Worm (Caenorhabditis elegans) whole organism, L1 larva: ENCODE data around the gene zhit-2.

Source experiments
- C04F5.9 ChIP-seq: sonication (generic microtip); optimal IDR thresholded peaks from 2 replicates; lab custom pipeline; 2016; ENCODE audit warnings: missing genetic modification characterization, missing compliant biosample characterization
- C16A3.4 ChIP-seq: fragments of 150-350 bp; optimal IDR thresholded peaks from 2 replicates; lab custom pipeline; 2014; ENCODE audit warnings: missing biosample characterization, missing genetic modification characterization
- F16B12.6 ChIP-seq: fragments of 150-350 bp; optimal IDR thresholded peaks from 2 replicates; lab custom pipeline; 2014; ENCODE audit warnings: missing biosample characterization, missing genetic modification characterization
- aha-1 ChIP-seq: fragments of 150-350 bp; optimal IDR thresholded peaks from 2 replicates; lab custom pipeline; 2014; ENCODE audit warnings: missing biosample characterization, missing genetic modification characterization
- aly-2 ChIP-seq: fragments of 150-350 bp; optimal IDR thresholded peaks from 2 replicates; lab custom pipeline; 2014; ENCODE audit warnings: missing biosample characterization, missing genetic modification characterization
- blmp-1 ChIP-seq: fragments of 150-350 bp; optimal IDR thresholded peaks from 2 replicates; lab custom pipeline; 2014; ENCODE audit warnings: missing biosample characterization, missing genetic modification characterization
- ceh-63 ChIP-seq: fragments of 200-800 bp; sonication (Bioruptor generic); optimal IDR thresholded peaks from 2 replicates; lab custom pipeline; 2018; ENCODE audit warnings: mild to moderate bottlenecking, missing genetic modification characterization, missing compliant biosample characterization
- ceh-8 ChIP-seq: fragments of 200-800 bp; sonication (Bioruptor generic); optimal IDR thresholded peaks from 2 replicates; lab custom pipeline; 2018; ENCODE audit warnings: mild to moderate bottlenecking, missing genetic modification characterization, moderate library complexity, missing compliant biosample characterization
- ceh-82 ChIP-seq, 3 experiments: fragments of 150-350 bp in 1 of 3; sonication (generic microtip) in 2 of 3; optimal IDR thresholded peaks; 2 replicates each; lab custom pipeline; 2014 to 2017; ENCODE audit warnings: missing biosample characterization in 3 of 3, missing genetic modification characterization in 3 of 3
- ceh-88 ChIP-seq: fragments of 200-800 bp; sonication (Bioruptor generic); IDR thresholded peaks from 2 replicates; pipeline ENCODE4 v1.3.6; 2022; ENCODE audit warnings: missing genetic modification characterization, missing compliant biosample characterization
- ceh-90 ChIP-seq: sonication (generic microtip); optimal IDR thresholded peaks from 2 replicates; lab custom pipeline; 2016; ENCODE audit warnings: missing genetic modification characterization, missing compliant biosample characterization
- ces-1 ChIP-seq: fragments of 150-350 bp; optimal IDR thresholded peaks from 2 replicates; lab custom pipeline; 2014; ENCODE audit warnings: missing biosample characterization, missing genetic modification reagents, missing genetic modification characterization
- dpl-1 ChIP-seq, 3 experiments: fragments of 150-350 bp in 2 of 3; sonication (generic microtip) in 1 of 3; optimal IDR thresholded peaks; 2 replicates each; lab custom pipeline; 2014 to 2017; ENCODE audit warnings: missing biosample characterization in 3 of 3, missing genetic modification characterization in 3 of 3, missing genetic modification reagents in 3 of 3
- efl-1 ChIP-seq, 4 experiments: fragments of 150-350 bp; optimal IDR thresholded peaks in 3 of 4; peaks in 1 of 4; 1 replicate in 1 of 4; 2 replicates in 3 of 4; lab custom pipeline; 2014; ENCODE audit warnings: missing biosample characterization in 2 of 4, missing genetic modification characterization in 2 of 4, missing genetic modification reagents in 2 of 4
- efl-3 ChIP-seq: fragments of 200-800 bp; sonication (Bioruptor generic); optimal IDR thresholded peaks from 2 replicates; lab custom pipeline; 2018; ENCODE audit warnings: mild to moderate bottlenecking, missing genetic modification characterization, missing compliant biosample characterization
- egl-27 ChIP-seq, 2 experiments: fragments of 150-350 bp in 1 of 2; sonication (generic microtip); optimal IDR thresholded peaks; 3 replicates each; lab custom pipeline; 2017 to 2018; ENCODE audit warnings: missing biosample characterization in 2 of 2, missing genetic modification characterization in 2 of 2, missing genetic modification reagents in 2 of 2
- elt-2 ChIP-seq: sonication (generic microtip); optimal IDR thresholded peaks from 2 replicates; lab custom pipeline; 2016; ENCODE audit warnings: missing genetic modification characterization, mild to moderate bottlenecking, inconsistent platforms, missing compliant biosample characterization, missing genetic modification reagents
- elt-3 ChIP-seq, 6 experiments: fragments of 150-350 bp in 1 of 6; sonication (generic microtip); optimal IDR thresholded peaks; 2 replicates each; lab custom pipeline; 2017 to 2018; ENCODE audit warnings: missing biosample characterization in 6 of 6, missing genetic modification characterization in 6 of 6, inconsistent platforms in 1 of 6
- fkh-10 ChIP-seq: sonication (generic microtip); optimal IDR thresholded peaks from 2 replicates; lab custom pipeline; 2017; ENCODE audit warnings: missing biosample characterization, missing genetic modification reagents, missing genetic modification characterization
- fos-1 ChIP-seq: fragments of 150-350 bp; optimal IDR thresholded peaks from 2 replicates; lab custom pipeline; 2014; ENCODE audit warnings: missing biosample characterization, missing genetic modification characterization
- grh-1 ChIP-seq: fragments of 200-800 bp; sonication (Bioruptor generic); IDR thresholded peaks from 2 replicates; pipeline ENCODE4 v1.3.6; 2022; ENCODE audit warnings: missing genetic modification reagents, missing genetic modification characterization, missing compliant biosample characterization
- hlh-17 ChIP-seq: fragments of 200-800 bp; sonication (Bioruptor generic); optimal IDR thresholded peaks from 2 replicates; lab custom pipeline; 2018; ENCODE audit warnings: missing genetic modification characterization, mild to moderate bottlenecking, missing compliant biosample characterization, moderate library complexity, borderline replicate concordance
- hlh-4 ChIP-seq: sonication (generic microtip); optimal IDR thresholded peaks from 2 replicates; lab custom pipeline; 2016; ENCODE audit warnings: mild to moderate bottlenecking, missing genetic modification characterization, missing compliant biosample characterization
- isw-1 ChIP-seq: fragments of 200-800 bp; sonication (Bioruptor generic); IDR thresholded peaks from 2 replicates; pipeline ENCODE4 v1.3.6; 2022; ENCODE audit warnings: missing genetic modification characterization, missing compliant biosample characterization
- jun-1 ChIP-seq: fragments of 150-350 bp; optimal IDR thresholded peaks from 2 replicates; lab custom pipeline; 2014; ENCODE audit warnings: missing biosample characterization, missing genetic modification reagents, missing genetic modification characterization
- lin-13 ChIP-seq: fragments of 150-350 bp; optimal IDR thresholded peaks from 2 replicates; lab custom pipeline; 2014; ENCODE audit warnings: missing biosample characterization, missing genetic modification reagents, missing genetic modification characterization
- lin-14 ChIP-seq: fragments of 200-800 bp; sonication (Bioruptor generic); optimal IDR thresholded peaks from 2 replicates; lab custom pipeline; 2018; ENCODE audit warnings: mild to moderate bottlenecking, missing genetic modification characterization, moderate library complexity, missing compliant biosample characterization
- lir-3 ChIP-seq: sonication (generic microtip); optimal IDR thresholded peaks from 2 replicates; lab custom pipeline; 2016; ENCODE audit warnings: mild to moderate bottlenecking, missing genetic modification characterization, moderate library complexity, missing compliant biosample characterization; ENCODE audit not compliant: poor library complexity
- mab-9 ChIP-seq: fragments of 200-800 bp; sonication (Bioruptor generic); IDR thresholded peaks from 2 replicates; pipeline ENCODE4 v1.3.6; 2022; ENCODE audit warnings: missing genetic modification reagents, missing genetic modification characterization, missing compliant biosample characterization
- mdl-1 ChIP-seq, 2 experiments: fragments of 150-350 bp; optimal IDR thresholded peaks; 2 replicates each; lab custom pipeline; 2014 to 2017; ENCODE audit warnings: missing biosample characterization in 2 of 2, missing genetic modification characterization in 2 of 2, inconsistent platforms in 1 of 2
- mep-1 ChIP-seq: fragments of 150-350 bp; optimal IDR thresholded peaks from 2 replicates; lab custom pipeline; 2014; ENCODE audit warnings: missing biosample characterization, missing genetic modification characterization
- nhr-11 ChIP-seq: fragments of 150-350 bp; optimal IDR thresholded peaks from 2 replicates; lab custom pipeline; 2014; ENCODE audit warnings: missing biosample characterization, missing genetic modification characterization
- nhr-12 ChIP-seq: sonication (generic microtip); optimal IDR thresholded peaks from 2 replicates; lab custom pipeline; 2017; ENCODE audit warnings: missing biosample characterization, missing genetic modification characterization
- nhr-19 ChIP-seq: fragments of 200-800 bp; sonication (Bioruptor generic); conservative IDR thresholded peaks from 2 replicates; pipeline ENCODE4 v1.3.6; 2022; ENCODE audit warnings: missing genetic modification characterization, missing compliant biosample characterization
- nhr-28 ChIP-seq: fragments of 150-350 bp; optimal IDR thresholded peaks from 2 replicates; lab custom pipeline; 2014; ENCODE audit warnings: missing biosample characterization, missing genetic modification characterization
- nhr-47 ChIP-seq: sonication (generic microtip); optimal IDR thresholded peaks from 2 replicates; lab custom pipeline; 2016; ENCODE audit warnings: mild to moderate bottlenecking, missing genetic modification characterization, moderate library complexity, missing compliant biosample characterization
- nhr-77 ChIP-seq: fragments of 150-350 bp; optimal IDR thresholded peaks from 2 replicates; lab custom pipeline; 2014; ENCODE audit warnings: missing biosample characterization, missing genetic modification characterization
- nhr-84 ChIP-seq: sonication (generic microtip); optimal IDR thresholded peaks from 2 replicates; lab custom pipeline; 2017; ENCODE audit warnings: missing biosample characterization, missing genetic modification characterization
- nhr-85 ChIP-seq: sonication (generic microtip); peaks from one replicate; lab custom pipeline; 2016; ENCODE audit warnings: missing genetic modification characterization, inconsistent platforms, missing compliant biosample characterization
- pag-3 ChIP-seq: sonication (generic microtip); optimal IDR thresholded peaks from 2 replicates; lab custom pipeline; 2017; ENCODE audit warnings: missing genetic modification characterization, mild to moderate bottlenecking, missing compliant biosample characterization, antibody characterized with exemption, borderline replicate concordance; ENCODE audit not compliant: insufficient read depth
- pax-3 ChIP-seq: fragments of 200-800 bp; sonication (Bioruptor generic); optimal IDR thresholded peaks from 2 replicates; lab custom pipeline; 2018; ENCODE audit warnings: mild to moderate bottlenecking, missing genetic modification characterization, moderate library complexity, missing compliant biosample characterization
- rnt-1 ChIP-seq: sonication (generic microtip); optimal IDR thresholded peaks from 2 replicates; lab custom pipeline; 2016; ENCODE audit warnings: mild to moderate bottlenecking, missing genetic modification characterization, moderate library complexity, missing compliant biosample characterization
- skn-1 ChIP-seq: fragments of 150-350 bp; optimal IDR thresholded peaks from 2 replicates; lab custom pipeline; 2014; ENCODE audit warnings: missing biosample characterization, missing genetic modification characterization
- sox-4 ChIP-seq: sonication (generic microtip); optimal IDR thresholded peaks from 2 replicates; lab custom pipeline; 2016; ENCODE audit warnings: missing genetic modification characterization, missing compliant biosample characterization
- sup-37 ChIP-seq: fragments of 200-800 bp; sonication (Bioruptor generic); optimal IDR thresholded peaks from 2 replicates; lab custom pipeline; 2018; ENCODE audit warnings: mild to moderate bottlenecking, missing genetic modification characterization, missing compliant biosample characterization
- tbx-2 ChIP-seq: sonication (generic microtip); optimal IDR thresholded peaks from 2 replicates; lab custom pipeline; 2016; ENCODE audit warnings: missing genetic modification characterization, missing compliant biosample characterization
- unc-130 ChIP-seq: fragments of 150-350 bp; optimal IDR thresholded peaks from 2 replicates; lab custom pipeline; 2017; ENCODE audit warnings: missing biosample characterization, missing genetic modification characterization, inconsistent platforms
- unc-86 ChIP-seq: sonication (generic microtip); optimal IDR thresholded peaks from 2 replicates; lab custom pipeline; 2016; ENCODE audit warnings: missing genetic modification characterization, missing compliant biosample characterization
- xbp-1 ChIP-seq: sonication (generic microtip); optimal IDR thresholded peaks from 2 replicates; lab custom pipeline; 2016; ENCODE audit warnings: missing genetic modification characterization, missing compliant biosample characterization
- ztf-11 ChIP-seq, 2 experiments: sonication (generic microtip); optimal IDR thresholded peaks; 2 replicates each; lab custom pipeline; 2016 to 2017; ENCODE audit warnings: missing genetic modification characterization in 2 of 2, missing biosample characterization in 1 of 2, missing compliant biosample characterization in 1 of 2
- ztf-4 ChIP-seq: fragments of 150-350 bp; optimal IDR thresholded peaks from 2 replicates; lab custom pipeline; 2014; ENCODE audit warnings: missing biosample characterization, missing genetic modification characterization

The zhit-2 gene

DNA sequence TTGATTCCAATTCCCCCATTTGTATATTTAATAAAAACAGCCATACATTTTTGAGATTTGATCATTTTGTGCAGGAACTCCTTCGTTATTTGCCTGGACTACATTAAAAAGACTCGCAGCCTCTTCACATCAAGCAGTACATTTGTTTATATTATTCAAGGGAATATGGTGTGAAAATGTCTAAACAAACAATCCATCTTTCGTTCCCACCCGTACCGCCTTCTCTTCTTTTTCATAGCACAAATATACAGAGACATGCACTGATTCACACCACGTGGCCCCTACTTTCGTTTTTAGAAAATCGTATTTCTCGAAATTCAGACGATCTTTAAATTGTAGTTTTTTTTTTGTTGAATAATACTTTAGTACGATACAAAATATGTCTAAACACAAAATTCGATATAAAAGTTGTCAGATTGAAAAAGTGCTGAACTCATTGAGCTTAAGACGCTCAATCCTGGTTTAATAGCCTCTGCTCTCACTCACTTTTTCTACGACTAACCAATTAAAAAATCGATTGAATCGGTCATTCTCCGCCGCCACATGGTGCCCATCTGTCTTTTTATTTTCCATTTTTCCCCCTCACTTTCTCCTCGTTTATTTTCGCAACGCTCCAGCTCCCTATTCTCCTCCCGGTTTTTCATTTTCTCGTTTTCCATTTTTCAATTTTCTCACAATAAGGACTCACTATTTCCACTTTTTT is 48.7 kb downstream of the zhit-2 start (continued):
- TF ChIP-seq jun-1 (no peak), mdl-1 (tag; optimal IDR thresholded peaks at IDR 0.05; lab: Kevin White, UChicago) (no peak), C04F5.9 (no peak), hlh-4 (tag; lab: Kevin White, UChicago) (no peak), skn-1 (no peak), fos-1 (tag; lab: Kevin White, UChicago) (peak; percentile 35), mab-9 (no peak), blmp-1 (tag; lab: Kevin White, UChicago) (peak; percentile 77), efl-1 (optimal IDR thresholded peaks at IDR 0.05; lab: Kevin White, UChicago) (peak; percentile 44 to 50), efl-1 (GFP tag; optimal IDR thresholded peaks at IDR 0.05 in 1 of 2; lab: Kevin White, UChicago) (peak in 1 of 2 experiments; percentile 8), ceh-8 (GFP tag; lab: Kevin White, UChicago) (peak; percentile 44), aha-1 (tag; lab: Kevin White, UChicago) (no peak), sup-37 (GFP tag; lab: Kevin White, UChicago) (peak; percentile 41), ces-1 (GFP tag; lab: Kevin White, UChicago) (no peak), hlh-17 (peak; percentile 5), pax-3 (tag; lab: Kevin White, UChicago) (peak; percentile 45), nhr-85 (tag; lab: Kevin White, UChicago) (peak; percentile 80), ceh-63 (GFP tag; lab: Kevin White, UChicago) (no peak), nhr-19 (peak; percentile 60), elt-2 (tag; lab: Kevin White, UChicago) (peak; percentile 60), elt-3 (tag; optimal IDR thresholded peaks at IDR 0.05; lab: Kevin White, UChicago) (no peak), efl-3 (no peak), unc-86 (tag; lab: Kevin White, UChicago) (no peak), rnt-1 (tag; lab: Kevin White, UChicago) (peak; percentile 53), lir-3 (tag; lab: Kevin White, UChicago) (peak; percentile 11), C16A3.4 (peak; percentile 43), nhr-77 (tag; lab: Kevin White, UChicago) (no peak), xbp-1 (tag; lab: Kevin White, UChicago) (no peak), nhr-84 (tag; lab: Kevin White, UChicago) (no peak), lin-13 (GFP tag; lab: Kevin White, UChicago) (peak; percentile 25), sox-4 (no peak), mep-1 (tag; lab: Kevin White, UChicago) (no peak), pag-3 (tag; lab: Kevin White, UChicago) (no peak), tbx-2 (tag; lab: Kevin White, UChicago) (peak; percentile 5), nhr-11 (tag; lab: Kevin White, UChicago) (no peak), unc-130 (tag; lab: Kevin White, UChicago) (peak; percentile 13), ceh-90 (tag; lab: Kevin White, UChicago) (no peak), ztf-4 (tag; lab: Kevin White, UChicago) (peak; percentile 72), F16B12.6 (tag; lab: Kevin White, UChicago) (no peak), ceh-82 (tag; optimal IDR thresholded peaks at IDR 0.05; lab: Kevin White, UChicago) (no peak), grh-1 (no peak; the same call in 1 of the 2 replicates), egl-27 (tag; optimal IDR thresholded peaks at IDR 0.05; lab: Kevin White, UChicago) (no peak), lin-14 (GFP tag; lab: Kevin White, UChicago) (peak; percentile 22), ceh-88 (GFP tag; lab: Robert Waterston, UW) (no peak), nhr-12 (tag; lab: Kevin White, UChicago) (no peak), ztf-11 (tag; optimal IDR thresholded peaks at IDR 0.05; lab: Kevin White, UChicago) (no peak), aly-2 (tag; lab: Kevin White, UChicago) (peak; percentile 94), isw-1 (GFP tag; lab: Robert Waterston, UW) (no peak), dpl-1 (GFP tag; optimal IDR thresholded peaks at IDR 0.05; lab: Kevin White, UChicago) (no peak), fkh-10 (GFP tag; lab: Kevin White, UChicago) (no peak), nhr-28 (tag; lab: Kevin White, UChicago) (no peak), nhr-47 (tag; lab: Kevin White, UChicago) (peak; percentile 59)
